Worm (Caenorhabditis elegans) whole organism, midembryonic: ENCODE data around the gene rpac-19.

Experiments used
- T22C8.4 ChIP-seq: fragments of 200-800 bp; sonication (Bioruptor generic); IDR thresholded peaks from 2 replicates; pipeline ENCODE4 v1.3.6; 2022; ENCODE audit warnings: missing genetic modification characterization, missing compliant biosample characterization
- cog-1 ChIP-seq: sonication (generic microtip); optimal IDR thresholded peaks from 2 replicates; lab custom pipeline; 2016; ENCODE audit warnings: missing genetic modification characterization, missing compliant biosample characterization
- flt-1 ChIP-seq: fragments of 200-800 bp; sonication (Bioruptor generic); IDR thresholded peaks from 2 replicates; pipeline ENCODE4 v1.3.6; 2022; ENCODE audit warnings: missing genetic modification characterization, missing compliant biosample characterization
- klf-2 ChIP-seq: fragments of 200-800 bp; sonication (Bioruptor generic); conservative IDR thresholded peaks from 2 replicates; pipeline ENCODE4 v1.3.6; 2022; ENCODE audit warnings: missing genetic modification reagents, missing genetic modification characterization, missing compliant biosample characterization
- med-1 ChIP-seq: sonication (generic microtip); optimal IDR thresholded peaks from 2 replicates; lab custom pipeline; 2017; ENCODE audit warnings: missing genetic modification characterization, mild to moderate bottlenecking, missing compliant biosample characterization, antibody characterized with exemption, missing genetic modification reagents; ENCODE audit not compliant: insufficient read depth
- ref-1 ChIP-seq: fragments of 200-800 bp; sonication (Bioruptor generic); conservative IDR thresholded peaks from 2 replicates; pipeline ENCODE4 v1.3.6; 2022; ENCODE audit warnings: missing genetic modification reagents, missing genetic modification characterization, missing compliant biosample characterization
- tab-1 ChIP-seq: fragments of 200-800 bp; sonication (Bioruptor generic); IDR thresholded peaks from 2 replicates; pipeline ENCODE4 v1.3.6; 2022; ENCODE audit warnings: missing genetic modification characterization, missing compliant biosample characterization
- ztf-23 ChIP-seq: fragments of 200-800 bp; sonication (Bioruptor generic); IDR thresholded peaks from 2 replicates; pipeline ENCODE4 v1.3.6; 2022; ENCODE audit warnings: missing genetic modification reagents, missing genetic modification characterization, missing compliant biosample characterization
- ztf-29 ChIP-seq: fragments of 200-800 bp; sonication (Bioruptor generic); IDR thresholded peaks from 2 replicates; pipeline ENCODE4 v1.3.6; 2022; ENCODE audit warnings: missing genetic modification reagents, missing genetic modification characterization, missing compliant biosample characterization

- no peak for TF ChIP-seq flt-1
- TF ChIP-seq tab-1 (GFP tag; lab: Robert Waterston, UW), result no peak
- TF ChIP-seq T22C8.4 (GFP tag; lab: Robert Waterston, UW), result no peak
- no peak for TF ChIP-seq ztf-29 (GFP tag; lab: Robert Waterston, UW)
- no peak for TF ChIP-seq ref-1 (GFP tag; lab: Robert Waterston, UW)
- no peak for TF ChIP-seq cog-1 (tag; lab: Kevin White, UChicago)
- TF ChIP-seq med-1 (GFP tag; lab: Kevin White, UChicago), result no peak
- no peak for TF ChIP-seq klf-2 (GFP tag; lab: Robert Waterston, UW)
- no peak for TF ChIP-seq ztf-23 (GFP tag; lab: Robert Waterston, UW)
Observed at ce11 chrIII:9616933-9617332, 12.8 kb downstream of the rpac-19 start.
